Fruit fly (Drosophila melanogaster) whole organism, adult: Measurements from ENCODE around the gene Try29F.

ENCODE experiments used
- CG7101 ChIP-seq: fragments of 200-800 bp; sonication (Bioruptor generic); optimal IDR thresholded peaks from 2 replicates; lab custom pipeline; 2018; ENCODE audit warnings: missing biosample characterization, mild to moderate bottlenecking, missing genetic modification characterization, moderate library complexity
- kay ChIP-seq: fragments of 200-800 bp; sonication (Bioruptor generic); peaks from one replicate; lab custom pipeline; 2016; ENCODE audit warnings: missing biosample characterization, missing genetic modification characterization, borderline replicate concordance

dm6 chr2L:8955597-8956335 is 42.6 kb upstream of the Try29F start:
- TF ChIP-seq kay (GFP tag; lab: Kevin White, UChicago) (peak; percentile 14), CG7101 (no peak)
